Worm (Caenorhabditis elegans) whole organism, late embryonic: Measurements from ENCODE around the gene F53B3.5.
A peak's percentile ranks its signal among the peaks of the same experiment; 100 is the strongest.

Experiments used
- C08G9.2 ChIP-seq: sonication (generic microtip); optimal IDR thresholded peaks from 2 replicates; lab custom pipeline; 2016; ENCODE audit warnings: mild to moderate bottlenecking, missing genetic modification characterization, moderate library complexity, missing compliant biosample characterization
- C38D4.7 ChIP-seq: fragments of 200-800 bp; sonication (Bioruptor generic); optimal IDR thresholded peaks from 2 replicates; lab custom pipeline; 2018; ENCODE audit warnings: mild to moderate bottlenecking, missing genetic modification characterization, moderate library complexity, missing compliant biosample characterization
- K09A11.1 ChIP-seq: sonication (generic microtip); optimal IDR thresholded peaks from 2 replicates; lab custom pipeline; 2017; ENCODE audit warnings: antibody characterized with exemption, mild to moderate bottlenecking, missing genetic modification characterization, missing compliant biosample characterization; ENCODE audit not compliant: insufficient read depth
- T23F11.4 ChIP-seq: fragments of 200-800 bp; sonication (Bioruptor generic); optimal IDR thresholded peaks from 2 replicates; lab custom pipeline; 2018; ENCODE audit warnings: mild to moderate bottlenecking, missing genetic modification characterization, missing compliant biosample characterization
- ama-1 ChIP-seq: fragments of 150-350 bp; optimal IDR thresholded peaks from 2 replicates; lab custom pipeline; 2014
- ceh-22 ChIP-seq: sonication (generic microtip); optimal IDR thresholded peaks from 2 replicates; lab custom pipeline; 2017; ENCODE audit warnings: missing biosample characterization, missing genetic modification characterization
- ceh-31 ChIP-seq: sonication (generic microtip); optimal IDR thresholded peaks from 2 replicates; lab custom pipeline; 2016; ENCODE audit warnings: missing genetic modification characterization, missing compliant biosample characterization
- ceh-45 ChIP-seq: fragments of 200-800 bp; sonication (Bioruptor generic); IDR thresholded peaks from 2 replicates; pipeline ENCODE4 v1.3.6; 2022; ENCODE audit warnings: missing genetic modification reagents, missing genetic modification characterization, missing compliant biosample characterization
- ceh-48 ChIP-seq: sonication (generic microtip); optimal IDR thresholded peaks from 2 replicates; lab custom pipeline; 2016; ENCODE audit warnings: missing genetic modification characterization, inconsistent platforms, missing compliant biosample characterization
- ceh-6 ChIP-seq: fragments of 200-800 bp; sonication (Bioruptor generic); optimal IDR thresholded peaks from 2 replicates; lab custom pipeline; 2018; ENCODE audit warnings: mild to moderate bottlenecking, missing genetic modification characterization, missing compliant biosample characterization
- elt-2 ChIP-seq: sonication (generic microtip); optimal IDR thresholded peaks from 2 replicates; lab custom pipeline; 2016; ENCODE audit warnings: missing genetic modification reagents, missing genetic modification characterization, missing compliant biosample characterization
- elt-4 ChIP-seq: sonication (generic microtip); optimal IDR thresholded peaks from 2 replicates; lab custom pipeline; 2016; ENCODE audit warnings: missing genetic modification characterization, missing compliant biosample characterization
- fkh-10 ChIP-seq: fragments of 150-350 bp; optimal IDR thresholded peaks from 2 replicates; lab custom pipeline; 2014; ENCODE audit warnings: missing biosample characterization, missing genetic modification reagents, missing genetic modification characterization
- fkh-6 ChIP-seq: sonication (generic microtip); optimal IDR thresholded peaks from 2 replicates; lab custom pipeline; 2016; ENCODE audit warnings: missing genetic modification characterization, missing compliant biosample characterization
- hlh-13 ChIP-seq: fragments of 200-800 bp; sonication (Bioruptor generic); optimal IDR thresholded peaks from 2 replicates; lab custom pipeline; 2018; ENCODE audit warnings: mild to moderate bottlenecking, missing genetic modification characterization, missing compliant biosample characterization
- hlh-15 ChIP-seq: sonication (generic microtip); optimal IDR thresholded peaks from 2 replicates; lab custom pipeline; 2016; ENCODE audit warnings: missing genetic modification characterization, missing compliant biosample characterization
- nfya-1 ChIP-seq: sonication (generic microtip); optimal IDR thresholded peaks from 2 replicates; lab custom pipeline; 2017; ENCODE audit warnings: missing genetic modification characterization, mild to moderate bottlenecking, missing compliant biosample characterization, antibody characterized with exemption, moderate library complexity
- nhr-232 ChIP-seq: sonication (generic microtip); optimal IDR thresholded peaks from 2 replicates; lab custom pipeline; 2016; ENCODE audit warnings: missing genetic modification characterization, missing compliant biosample characterization
- odd-2 ChIP-seq: sonication (generic microtip); optimal IDR thresholded peaks from 2 replicates; lab custom pipeline; 2017; ENCODE audit warnings: antibody characterized with exemption, mild to moderate bottlenecking, missing genetic modification characterization, missing compliant biosample characterization
- pat-9 ChIP-seq: fragments of 200-800 bp; sonication (Bioruptor generic); optimal IDR thresholded peaks from 2 replicates; lab custom pipeline; 2018; ENCODE audit warnings: mild to moderate bottlenecking, missing genetic modification characterization, moderate library complexity, missing compliant biosample characterization
- pha-2 ChIP-seq: sonication (generic microtip); optimal IDR thresholded peaks from 2 replicates; lab custom pipeline; 2017; ENCODE audit warnings: mild to moderate bottlenecking, missing genetic modification characterization, missing compliant biosample characterization
- pha-4 ChIP-seq: fragments of 150-350 bp; optimal IDR thresholded peaks from 2 replicates; lab custom pipeline; 2018; ENCODE audit warnings: missing biosample characterization, missing genetic modification reagents, missing genetic modification characterization
- pros-1 ChIP-seq: fragments of 150-350 bp; optimal IDR thresholded peaks from 2 replicates; lab custom pipeline; 2014; ENCODE audit warnings: missing biosample characterization, missing genetic modification reagents, missing genetic modification characterization
- ref-2 ChIP-seq: sonication (generic microtip); optimal IDR thresholded peaks from 2 replicates; lab custom pipeline; 2016; ENCODE audit warnings: missing genetic modification characterization, missing compliant biosample characterization
- sdc-2 ChIP-seq: sonication (generic microtip); optimal IDR thresholded peaks from 2 replicates; lab custom pipeline; 2016; ENCODE audit warnings: missing genotype, missing genetic modification characterization, missing compliant biosample characterization
- ttx-3 ChIP-seq: sonication (generic microtip); optimal IDR thresholded peaks from 2 replicates; lab custom pipeline; 2016; ENCODE audit warnings: missing genetic modification reagents, missing genetic modification characterization, missing compliant biosample characterization
- unc-42 ChIP-seq: sonication (generic microtip); optimal IDR thresholded peaks from 2 replicates; lab custom pipeline; 2016; ENCODE audit warnings: missing genotype, missing genetic modification characterization, missing compliant biosample characterization
- unc-55 ChIP-seq: sonication (generic microtip); optimal IDR thresholded peaks from 2 replicates; lab custom pipeline; 2017; ENCODE audit warnings: missing biosample characterization, missing genetic modification reagents, missing genetic modification characterization

Gene F53B3.5

ce11 chrX:2923888-2924287 is 44.5 kb upstream of the F53B3.5 start, which contains the start of gene hst-3.2:
hst-3.2 (minus strand) TSS chrX:2923988.
- TF ChIP-seq K09A11.1 (tag; lab: Kevin White, UChicago) (no peak), fkh-10 (GFP tag; lab: Kevin White, UChicago) (no peak)

- TF ChIP-seq unc-42 = peak; percentile 36
- no peak for TF ChIP-seq ceh-48 (tag; lab: Kevin White, UChicago)
These were observed 43.3 kb upstream of the F53B3.5 start for ce11 chrX:2922602-2923203.

ce11 chrX:2921737-2922136 is 42.4 kb upstream of the F53B3.5 start:
- TF ChIP-seq ceh-22 (tag; lab: Kevin White, UChicago) = no peak
- TF ChIP-seq unc-42 = peak; percentile 43
- no peak for TF ChIP-seq pros-1 (tag; lab: Kevin White, UChicago)
- TF ChIP-seq, all 69 proteins: peak for 1

DNA sequence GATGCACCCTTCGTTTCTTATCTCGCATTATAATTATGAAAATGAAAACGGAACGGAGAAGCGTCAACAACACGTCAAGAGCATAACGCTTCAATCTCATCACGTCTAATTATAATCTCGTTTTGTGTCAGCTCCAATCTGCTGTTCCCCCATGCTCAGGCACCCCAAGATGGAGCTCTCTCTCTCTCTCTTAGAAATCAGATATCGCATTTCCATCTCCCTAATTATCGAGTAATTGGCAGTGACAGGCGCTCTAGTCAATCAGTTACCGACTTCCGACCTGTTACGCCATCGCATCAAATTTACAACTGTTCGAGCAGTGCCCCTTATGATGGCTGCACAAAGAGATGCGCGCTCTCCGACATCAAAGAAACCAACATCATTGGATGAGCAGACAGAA is 41.1 kb upstream of the F53B3.5 start:
- TF ChIP-seq ceh-45 (GFP tag; lab: Robert Waterston, UW) (no peak), sdc-2 (tag; lab: Kevin White, UChicago) (no peak), ttx-3 (peak; percentile 15), elt-4 (no peak), ceh-31 (peak; percentile 12), ref-2 (tag; lab: Kevin White, UChicago) (no peak), unc-42 (peak; percentile 78), unc-55 (GFP tag; lab: Kevin White, UChicago) (peak; percentile 89), pha-4 (tag; lab: Kevin White, UChicago) (no peak)

ce11 chrX:2919488-2919887 is 40.1 kb upstream of the F53B3.5 start:
- TF ChIP-seq pha-4 (tag; lab: Kevin White, UChicago) = no peak
- peak; percentile 69 for TF ChIP-seq elt-2

- no peak for TF ChIP-seq ama-1 (lab: Kevin White, UChicago)
- no peak for TF ChIP-seq C08G9.2
- TF ChIP-seq odd-2 (tag; lab: Kevin White, UChicago) = no peak
- TF ChIP-seq hlh-15 (tag; lab: Kevin White, UChicago) = no peak
- no peak for TF ChIP-seq K09A11.1 (tag; lab: Kevin White, UChicago)
- TF ChIP-seq pat-9 = no peak
- no peak for TF ChIP-seq T23F11.4
- TF ChIP-seq pha-2 (tag; lab: Kevin White, UChicago) = no peak
- no peak for TF ChIP-seq hlh-13 (GFP tag; lab: Kevin White, UChicago)
- no peak for TF ChIP-seq fkh-6
- TF ChIP-seq, all 69 proteins: peak for 0
These were observed 33.3 kb upstream of the F53B3.5 start for ce11 chrX:2912689-2913088.

DNA sequence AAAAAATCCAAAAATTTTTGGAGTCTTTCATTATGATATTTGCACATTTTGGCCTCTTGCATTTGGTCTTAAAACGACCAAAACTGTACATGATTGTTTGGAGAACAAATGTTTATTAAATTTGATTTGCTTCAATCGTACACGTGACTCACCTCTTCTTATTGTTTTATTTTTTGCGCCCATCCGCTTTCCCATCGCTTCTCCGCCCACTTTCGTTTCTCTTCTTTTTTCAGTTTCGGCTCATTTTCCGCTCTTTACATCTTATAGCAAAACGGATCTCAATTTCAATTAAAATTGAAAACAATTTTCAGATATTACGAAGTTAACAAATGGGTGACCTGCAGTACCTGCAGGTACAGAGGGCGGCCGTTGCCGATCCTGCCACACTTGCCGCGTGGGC is 29.8 kb upstream of the F53B3.5 start, which contains the start of gene nmy-1:
nmy-1 (plus strand) TSS at position 301 of the 400 bp plus-strand sequence.
- TF ChIP-seq unc-42 = no peak
- no peak for TF ChIP-seq odd-2 (tag; lab: Kevin White, UChicago)
- TF ChIP-seq pha-4 (tag; lab: Kevin White, UChicago) = no peak
- no peak for TF ChIP-seq nfya-1 (tag; lab: Kevin White, UChicago)
- no peak for TF ChIP-seq C38D4.7
- no peak for TF ChIP-seq nhr-232 (tag; lab: Kevin White, UChicago)
- TF ChIP-seq ceh-6 (GFP tag; lab: Kevin White, UChicago) = no peak
